Fruit fly (Drosophila melanogaster) whole organism, adult: ENCODE results near the gene Utx.

ENCODE experiments used
- CG12768 ChIP-seq: fragments of 200-800 bp; sonication (Bioruptor generic); optimal IDR thresholded peaks from 2 replicates; lab custom pipeline; 2017; ENCODE audit warnings: missing biosample characterization, missing genetic modification characterization, mild to moderate bottlenecking, moderate library complexity, missing genetic modification reagents
- cnc ChIP-seq, 2 experiments: fragments of >200 bp; optimal IDR thresholded peaks; 2 replicates each; lab custom pipeline; 2017
- kay ChIP-seq: fragments of 200-800 bp; sonication (Bioruptor generic); peaks from one replicate; lab custom pipeline; 2016; ENCODE audit warnings: missing biosample characterization, missing genetic modification characterization, borderline replicate concordance
- ovo ChIP-seq: fragments of 200-800 bp; sonication (Bioruptor generic); optimal IDR thresholded peaks from 2 replicates; lab custom pipeline; 2016; ENCODE audit warnings: missing biosample characterization, missing genetic modification characterization
- pad ChIP-seq: fragments of 200-800 bp; sonication (Bioruptor generic); optimal IDR thresholded peaks from 3 replicates; lab custom pipeline; 2017; ENCODE audit warnings: missing biosample characterization, missing genetic modification characterization, mild to moderate bottlenecking, moderate library complexity, missing genetic modification reagents
- toe ChIP-seq: fragments of 200-800 bp; sonication (Bioruptor generic); optimal IDR thresholded peaks from 2 replicates; lab custom pipeline; 2016; ENCODE audit warnings: missing biosample characterization, missing genetic modification characterization

DNA sequence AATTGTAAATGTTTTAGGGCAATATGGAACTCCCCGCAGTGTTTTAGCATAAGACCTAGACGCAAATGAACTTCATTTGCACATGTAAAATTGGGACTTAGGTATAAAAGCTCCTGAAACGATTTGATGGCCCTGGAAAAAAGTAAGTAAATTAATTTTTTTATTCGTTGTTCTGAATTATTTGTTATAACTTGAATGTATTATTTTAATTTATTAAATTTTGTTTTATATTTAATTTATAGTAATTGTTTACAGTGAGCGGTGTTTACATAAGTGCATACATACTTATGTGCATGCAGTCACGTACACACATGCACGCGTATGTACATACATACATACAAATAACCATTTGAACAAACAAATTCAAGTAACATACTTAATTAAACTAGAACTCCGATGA is 2.2 kb downstream of the Utx start:
- no peak for TF ChIP-seq cnc (optimal IDR thresholded peaks at IDR 0.05; lab: Kevin White, UChicago)
- peak; percentile 45 for TF ChIP-seq kay (GFP tag; lab: Kevin White, UChicago)
- TF ChIP-seq CG12768 (GFP tag; lab: Kevin White, UChicago): peak; percentile 29
- no peak for TF ChIP-seq ovo (GFP tag; lab: Kevin White, UChicago)
- no peak for TF ChIP-seq pad (GFP tag; lab: Kevin White, UChicago)
- TF ChIP-seq toe (GFP tag; lab: Kevin White, UChicago): no peak
